Worm (Caenorhabditis elegans): ENCODE results near the gene lbp-4.

The lbp-4 gene

DNA sequence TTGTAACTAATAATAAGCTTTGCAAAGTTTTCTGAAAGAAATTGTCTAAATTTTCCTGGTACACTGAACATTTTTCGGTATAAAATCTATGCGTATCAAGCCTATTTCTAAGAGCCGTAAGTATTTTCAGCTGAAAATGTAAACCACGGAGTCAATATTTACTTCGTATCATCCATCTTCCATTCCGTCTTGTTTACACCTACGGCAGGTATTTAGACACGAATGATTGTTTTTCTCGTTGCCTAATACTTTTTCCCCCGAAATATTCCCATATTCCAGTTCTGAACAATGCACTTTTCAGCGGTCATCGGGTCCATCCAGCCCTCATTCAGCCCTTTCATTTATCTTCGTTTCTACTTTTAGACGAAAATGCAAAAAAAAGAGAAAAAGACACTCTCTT is 27.3 kb downstream of the lbp-4 start:
- TF ChIP-seq tbx-2 (tag; optimal IDR thresholded peaks at IDR 0.05) (no peak), pat-9 (tag; optimal IDR thresholded peaks at IDR 0.05) (no peak), fax-1 (tag; optimal IDR thresholded peaks at IDR 0.05) (no peak), ttx-3 (tag; optimal IDR thresholded peaks at IDR 0.05) (no peak), tbx-7 (tag; optimal IDR thresholded peaks at IDR 0.05) (no peak), pag-3 (tag; optimal IDR thresholded peaks at IDR 0.05; ENCODE audit: borderline replicate concordance) (no peak), gmeb-2 (tag; optimal IDR thresholded peaks at IDR 0.05) (no peak), ceh-9 (tag; optimal IDR thresholded peaks at IDR 0.05) (no peak), ceh-30 (tag; optimal IDR thresholded peaks at IDR 0.05) (no peak)

DNA sequence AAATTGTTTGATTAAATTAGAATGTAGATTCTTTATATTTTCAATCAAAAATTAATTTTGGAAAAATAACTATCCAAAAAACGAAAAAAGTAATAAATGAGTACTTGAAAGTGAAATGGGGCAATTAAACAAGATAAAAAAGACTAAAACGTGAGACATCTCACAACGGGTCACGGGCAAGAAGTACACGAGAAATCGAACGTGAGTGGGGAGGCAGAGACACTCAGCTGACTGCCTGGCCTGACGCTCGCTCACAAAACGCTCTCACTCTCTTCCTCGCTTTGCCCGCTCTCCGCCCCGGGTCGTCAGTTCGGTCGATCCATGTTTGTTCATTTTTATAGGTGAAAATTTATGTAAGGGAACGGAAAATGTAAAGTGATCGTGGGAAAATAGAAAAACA is 27.9 kb downstream of the lbp-4 start:
- TF ChIP-seq hlh-30 (tag; optimal IDR thresholded peaks at IDR 0.05; ENCODE audit: insufficient read depth) (peak; percentile 72), hlh-6 (tag; optimal IDR thresholded peaks at IDR 0.05) (no peak), ceh-14 (tag; optimal IDR thresholded peaks at IDR 0.05) (no peak), elt-4 (tag; optimal IDR thresholded peaks at IDR 0.05) (no peak), unc-42 (tag; optimal IDR thresholded peaks at IDR 0.05) (peak; percentile 5), ceh-9 (tag; optimal IDR thresholded peaks at IDR 0.05) (no peak), tbx-7 (tag; optimal IDR thresholded peaks at IDR 0.05) (no peak), ceh-30 (tag; optimal IDR thresholded peaks at IDR 0.05) (no peak), ceh-45 (GFP tag; IDR thresholded peaks at IDR 0.05) (no peak), nfya-1 (tag; optimal IDR thresholded peaks at IDR 0.05) (no peak), ztf-16 (tag; optimal IDR thresholded peaks at IDR 0.05) (no peak), nhr-232 (tag; optimal IDR thresholded peaks at IDR 0.05) (no peak)

DNA sequence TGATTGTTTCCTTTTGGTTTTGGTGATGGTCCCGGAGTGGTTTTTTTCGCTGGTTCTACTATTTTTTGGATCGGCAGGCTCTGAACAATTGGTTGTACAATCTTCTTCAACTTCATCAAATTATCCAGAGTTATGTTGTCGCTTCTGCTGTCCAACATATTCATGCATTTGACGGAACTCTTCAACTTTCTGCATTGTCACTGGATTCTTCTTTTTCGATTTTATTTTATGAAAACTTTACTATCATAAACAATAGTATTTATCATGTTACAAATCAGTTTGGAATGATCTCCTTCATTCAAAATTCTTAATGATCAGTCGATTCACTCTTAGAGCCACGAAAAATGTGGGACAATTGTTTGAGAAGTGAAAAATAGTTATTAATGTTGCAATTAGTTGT is 31.7 kb downstream of the lbp-4 start:
- TF ChIP-seq unc-42 (tag; optimal IDR thresholded peaks at IDR 0.05) (no peak), ceh-30 (tag; optimal IDR thresholded peaks at IDR 0.05) (no peak), sdc-2 (tag; optimal IDR thresholded peaks at IDR 0.05) (no peak), gmeb-2 (tag; optimal IDR thresholded peaks at IDR 0.05) (no peak), unc-3 (GFP tag; conservative IDR thresholded peaks at IDR 0.05) (no peak), unc-3 (tag; optimal IDR thresholded peaks at IDR 0.05) (no peak), pag-3 (tag; optimal IDR thresholded peaks at IDR 0.05; ENCODE audit: borderline replicate concordance) (no peak)

DNA sequence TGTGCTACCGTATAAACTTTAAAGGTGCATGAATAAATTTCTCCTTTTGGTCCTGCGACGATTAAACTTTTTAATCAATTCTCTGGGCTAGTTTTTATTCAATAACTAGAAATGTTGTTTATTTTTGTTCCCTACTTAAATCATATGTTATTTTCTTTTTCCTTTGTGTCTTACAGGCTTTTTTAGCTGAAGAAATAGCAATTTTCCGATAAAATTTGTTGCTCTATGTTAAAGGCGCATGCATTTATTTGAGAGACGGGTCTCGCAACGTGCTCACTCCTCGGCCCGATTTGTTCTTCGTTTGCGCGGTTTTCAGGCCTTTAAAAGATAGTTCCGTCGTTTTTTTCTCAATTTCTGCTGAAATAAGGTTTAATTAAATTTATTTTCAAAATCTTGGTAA is 33.5 kb downstream of the lbp-4 start:
- TF ChIP-seq pha-2 (tag; optimal IDR thresholded peaks at IDR 0.05) (no peak), ceh-2 (tag; optimal IDR thresholded peaks at IDR 0.05) (no peak), ceh-48 (tag; optimal IDR thresholded peaks at IDR 0.05) (no peak), elt-4 (tag; optimal IDR thresholded peaks at IDR 0.05) (no peak), ahr-1 (tag; optimal IDR thresholded peaks at IDR 0.05) (no peak)

DNA sequence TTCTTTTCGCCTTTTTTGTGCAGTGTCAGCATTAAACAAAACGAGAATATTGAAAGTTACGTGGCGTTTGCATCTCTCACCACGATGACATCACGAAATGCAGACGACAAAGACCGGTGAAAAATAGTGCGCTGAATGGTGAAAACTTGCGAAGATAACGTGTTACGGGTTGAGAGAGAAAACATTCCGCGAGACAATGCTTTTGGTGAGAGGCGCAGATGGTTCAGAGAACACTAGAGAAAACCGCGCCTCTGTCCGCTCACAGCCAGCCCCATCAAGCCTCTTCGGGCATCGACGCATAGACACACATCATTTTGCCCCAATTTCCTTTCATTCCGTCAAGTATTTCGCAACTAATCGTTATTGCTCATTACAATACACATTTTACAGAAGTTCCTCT is 34.2 kb downstream of the lbp-4 start, which contains the start of the genes C37C3.9 and C37C3.18:
Gene C37C3.9 (minus strand): TSS at position 98 of the 400 bp plus-strand sequence.
Gene C37C3.18 (plus strand): TSS at position 391 of the 400 bp plus-strand sequence.
- peak; percentile 48 for TF ChIP-seq ceh-18 (tag; optimal IDR thresholded peaks at IDR 0.05)
- no peak for TF ChIP-seq mec-3 (tag; optimal IDR thresholded peaks at IDR 0.05; ENCODE audit: borderline replicate concordance)
- no peak for TF ChIP-seq F13H6.1 (tag; optimal IDR thresholded peaks at IDR 0.05)
- no peak for TF ChIP-seq ttx-3 (tag; optimal IDR thresholded peaks at IDR 0.05)
- no peak for TF ChIP-seq unc-3 (GFP tag; conservative IDR thresholded peaks at IDR 0.05)
- TF ChIP-seq unc-3 (tag; optimal IDR thresholded peaks at IDR 0.05), result no peak
- TF ChIP-seq ceh-45 (GFP tag; IDR thresholded peaks at IDR 0.05), result no peak
- TF ChIP-seq sdc-2 (tag; optimal IDR thresholded peaks at IDR 0.05), result no peak
- TF ChIP-seq nhr-11 (tag; optimal IDR thresholded peaks at IDR 0.05), result no peak
- no peak for TF ChIP-seq ceh-24 (tag; optimal IDR thresholded peaks at IDR 0.05)
- peak; percentile 39 for TF ChIP-seq T23F11.4 (GFP tag; optimal IDR thresholded peaks at IDR 0.05)
- no peak for TF ChIP-seq ama-1 (optimal IDR thresholded peaks at IDR 0.05)
- TF ChIP-seq npax-4 (tag; optimal IDR thresholded peaks at IDR 0.05), result no peak
- TF ChIP-seq Y22D7AL.16 (tag; optimal IDR thresholded peaks at IDR 0.05), result no peak
- TF ChIP-seq fkh-10 (GFP tag; optimal IDR thresholded peaks at IDR 0.05), result no peak
- no peak for TF ChIP-seq ceh-9 (tag; optimal IDR thresholded peaks at IDR 0.05)
- TF ChIP-seq ztf-16 (tag; optimal IDR thresholded peaks at IDR 0.05), result no peak
- TF ChIP-seq tbx-2 (tag; optimal IDR thresholded peaks at IDR 0.05), result peak; percentile 19
- peak; percentile 31 for TF ChIP-seq pqm-1 (tag; optimal IDR thresholded peaks at IDR 0.05)
- no peak for TF ChIP-seq lin-11 (tag; optimal IDR thresholded peaks at IDR 0.05)
- TF ChIP-seq odd-2 (tag; optimal IDR thresholded peaks at IDR 0.05), result no peak
- TF ChIP-seq sox-2 (GFP tag; IDR thresholded peaks at IDR 0.05), result no peak
- TF ChIP-seq ceh-6 (GFP tag; optimal IDR thresholded peaks at IDR 0.05), result no peak
- peak; percentile 6 for TF ChIP-seq hlh-30 (tag; optimal IDR thresholded peaks at IDR 0.05; ENCODE audit: insufficient read depth)
- no peak for TF ChIP-seq C08G9.2 (tag; optimal IDR thresholded peaks at IDR 0.05)
- peak; percentile 58 for TF ChIP-seq rnt-1 (tag; optimal IDR thresholded peaks at IDR 0.05)
- peak; percentile 29 for TF ChIP-seq ceh-34 (tag; optimal IDR thresholded peaks at IDR 0.05)
- no peak for TF ChIP-seq zip-5 (tag; optimal IDR thresholded peaks at IDR 0.05)
- TF ChIP-seq gmeb-2 (tag; optimal IDR thresholded peaks at IDR 0.05), result no peak
- TF ChIP-seq dve-1 (tag; optimal IDR thresholded peaks at IDR 0.05), result no peak

Data from whole organism, late embryonic.